Fruit fly (Drosophila melanogaster) whole organism, embryonic: Measurements from ENCODE around the gene CCAP-R.

Experiments used
- ATbp ChIP-seq: fragments of 200-800 bp; sonication (Bioruptor generic); optimal IDR thresholded peaks from 2 replicates; lab custom pipeline; 2017; ENCODE audit warnings: missing biosample characterization, mild to moderate bottlenecking, missing genetic modification characterization, missing genetic modification reagents
- Asciz ChIP-seq: fragments of 200-800 bp; sonication (Bioruptor generic); optimal IDR thresholded peaks from 2 replicates; lab custom pipeline; 2017; ENCODE audit warnings: missing biosample characterization, mild to moderate bottlenecking, missing genetic modification characterization, missing genetic modification reagents
- BEAF-32 ChIP-seq: fragments of 200-800 bp; sonication (Bioruptor generic); optimal IDR thresholded peaks from 3 replicates; lab custom pipeline; 2017; ENCODE audit warnings: missing biosample characterization, missing genetic modification characterization, mild to moderate bottlenecking, moderate library complexity, missing genetic modification reagents
- C15 ChIP-seq: fragments of 200-800 bp; sonication (Bioruptor generic); IDR thresholded peaks from 3 replicates; pipeline ENCODE4 v1.3.6; 2022; ENCODE audit warnings: missing biosample characterization, missing genetic modification characterization
- CG10267 ChIP-seq: fragments of 200-800 bp; sonication (Bioruptor generic); optimal IDR thresholded peaks from 2 replicates; lab custom pipeline; 2018; ENCODE audit warnings: missing biosample characterization, mild to moderate bottlenecking, missing genetic modification characterization, moderate library complexity
- CG10366 ChIP-seq: fragments of 200-800 bp; sonication (Bioruptor generic); IDR thresholded peaks from 2 replicates; pipeline ENCODE4 v1.3.6; 2022; ENCODE audit warnings: missing biosample characterization, missing genetic modification characterization
- CG12236 ChIP-seq: fragments of 200-800 bp; sonication (Bioruptor generic); optimal IDR thresholded peaks from 2 replicates; lab custom pipeline; 2016; ENCODE audit warnings: missing biosample characterization, missing genetic modification characterization
- CG12391 ChIP-seq: fragments of 200-800 bp; sonication (Bioruptor generic); optimal IDR thresholded peaks from 3 replicates; lab custom pipeline; 2018; ENCODE audit warnings: missing biosample characterization, mild to moderate bottlenecking, missing genetic modification characterization, moderate library complexity
- CG12769 ChIP-seq: fragments of 200-800 bp; sonication (Bioruptor generic); optimal IDR thresholded peaks from 2 replicates; lab custom pipeline; 2019; ENCODE audit warnings: missing biosample characterization, mild to moderate bottlenecking, missing genetic modification characterization, moderate library complexity
- CG13775 ChIP-seq: fragments of 200-800 bp; sonication (Bioruptor generic); optimal IDR thresholded peaks from 3 replicates; lab custom pipeline; 2017; ENCODE audit warnings: missing biosample characterization, mild to moderate bottlenecking, missing genetic modification characterization
- CG14710 ChIP-seq: fragments of 200-800 bp; sonication (Bioruptor generic); optimal IDR thresholded peaks from 3 replicates; lab custom pipeline; 2019; ENCODE audit warnings: missing biosample characterization, mild to moderate bottlenecking, missing genetic modification characterization, moderate library complexity
- CG15696 ChIP-seq: fragments of 200-800 bp; sonication (Bioruptor generic); optimal IDR thresholded peaks from 2 replicates; lab custom pipeline; 2019; ENCODE audit warnings: missing biosample characterization, mild to moderate bottlenecking, missing genetic modification characterization, moderate library complexity
- CG17802 ChIP-seq: fragments of 200-800 bp; sonication (Bioruptor generic); optimal IDR thresholded peaks from 2 replicates; lab custom pipeline; 2018; ENCODE audit warnings: missing biosample characterization, mild to moderate bottlenecking, missing genetic modification characterization, moderate library complexity
- CG17912 ChIP-seq: fragments of 200-800 bp; sonication (Bioruptor generic); optimal IDR thresholded peaks from 2 replicates; lab custom pipeline; 2018; ENCODE audit warnings: missing biosample characterization, mild to moderate bottlenecking, missing genetic modification characterization
- CG2202 ChIP-seq: fragments of 200-800 bp; sonication (Bioruptor generic); optimal IDR thresholded peaks from 2 replicates; lab custom pipeline; 2018; ENCODE audit warnings: missing biosample characterization, mild to moderate bottlenecking, missing genetic modification characterization
- CG30431 ChIP-seq: fragments of 200-800 bp; sonication (Bioruptor generic); optimal IDR thresholded peaks from 2 replicates; lab custom pipeline; 2017; ENCODE audit warnings: missing biosample characterization, missing genetic modification characterization
- CG31365 ChIP-seq: fragments of 200-800 bp; sonication (Bioruptor generic); optimal IDR thresholded peaks from 2 replicates; lab custom pipeline; 2018; ENCODE audit warnings: missing biosample characterization, mild to moderate bottlenecking, missing genetic modification characterization
- CG3163 ChIP-seq: fragments of 200-800 bp; sonication (Bioruptor generic); optimal IDR thresholded peaks from 3 replicates; lab custom pipeline; 2016; ENCODE audit warnings: missing biosample characterization, missing genetic modification characterization
- CG32532 ChIP-seq: fragments of 200-800 bp; sonication (Bioruptor generic); IDR thresholded peaks from 2 replicates; pipeline ENCODE4 v1.3.6; 2022; ENCODE audit warnings: missing biosample characterization, missing genetic modification characterization
- CG34422 ChIP-seq: fragments of 200-800 bp; sonication (Bioruptor generic); IDR thresholded peaks from 3 replicates; pipeline ENCODE4 v1.3.6; 2022; ENCODE audit warnings: missing biosample characterization, missing genetic modification characterization
- CG3847 ChIP-seq: fragments of 200-800 bp; sonication (Bioruptor generic); IDR thresholded peaks from 2 replicates; pipeline ENCODE4 v1.3.6; 2022; ENCODE audit warnings: missing biosample characterization, missing genetic modification characterization
- CG4328 ChIP-seq: fragments of 200-800 bp; sonication (Bioruptor generic); optimal IDR thresholded peaks from 3 replicates; lab custom pipeline; 2017; ENCODE audit warnings: missing biosample characterization, missing genetic modification reagents, missing genetic modification characterization
- CG7271 ChIP-seq: fragments of 200-800 bp; sonication (Bioruptor generic); optimal IDR thresholded peaks from 2 replicates; lab custom pipeline; 2018; ENCODE audit warnings: missing biosample characterization, mild to moderate bottlenecking, missing genetic modification characterization, moderate library complexity
- CG8089 ChIP-seq: fragments of 200-800 bp; sonication (Bioruptor generic); optimal IDR thresholded peaks from 3 replicates; lab custom pipeline; 2016; ENCODE audit warnings: missing biosample characterization, missing genetic modification characterization
- CG8388 ChIP-seq: fragments of 200-800 bp; sonication (Bioruptor generic); optimal IDR thresholded peaks from 2 replicates; lab custom pipeline; 2019; ENCODE audit warnings: missing biosample characterization, mild to moderate bottlenecking, missing genetic modification characterization, moderate library complexity
- D19B ChIP-seq: fragments of 200-800 bp; sonication (Bioruptor generic); optimal IDR thresholded peaks from 2 replicates; lab custom pipeline; 2017; ENCODE audit warnings: missing biosample characterization, mild to moderate bottlenecking, missing genetic modification characterization
- Dip3 ChIP-seq: fragments of 200-800 bp; sonication (Bioruptor generic); optimal IDR thresholded peaks from 3 replicates; lab custom pipeline; 2016; ENCODE audit warnings: missing biosample characterization, missing genetic modification characterization
- Dp ChIP-seq: fragments of 200-800 bp; sonication (Bioruptor generic); optimal IDR thresholded peaks from 2 replicates; lab custom pipeline; 2018; ENCODE audit warnings: missing biosample characterization, mild to moderate bottlenecking, missing genetic modification characterization, moderate library complexity
- GATAe ChIP-seq: fragments of 200-800 bp; sonication (Bioruptor generic); conservative IDR thresholded peaks from 2 replicates; pipeline ENCODE4 v1.3.6; 2022; ENCODE audit warnings: missing biosample characterization, missing genetic modification characterization
- Hmr ChIP-seq: fragments of 200-800 bp; sonication (Bioruptor generic); optimal IDR thresholded peaks from 3 replicates; lab custom pipeline; 2017; ENCODE audit warnings: mild to moderate bottlenecking, missing biosample characterization, missing genetic modification reagents, missing genetic modification characterization
- MESR4 ChIP-seq: fragments of 200-800 bp; sonication (Bioruptor generic); optimal IDR thresholded peaks from 2 replicates; lab custom pipeline; 2018; ENCODE audit warnings: missing biosample characterization, mild to moderate bottlenecking, missing genetic modification characterization, moderate library complexity
- Max ChIP-seq: fragments of 200-800 bp; sonication (Bioruptor generic); optimal IDR thresholded peaks from 2 replicates; lab custom pipeline; 2016; ENCODE audit warnings: missing biosample characterization, mild to moderate bottlenecking, missing genetic modification characterization
- Nf-YC ChIP-seq: fragments of 200-800 bp; optimal IDR thresholded peaks from 3 replicates; lab custom pipeline; 2019; ENCODE audit warnings: missing biosample characterization, mild to moderate bottlenecking, missing genetic modification characterization, moderate library complexity
- Spps ChIP-seq: fragments of 200-800 bp; sonication (Bioruptor generic); optimal IDR thresholded peaks from 2 replicates; lab custom pipeline; 2018; ENCODE audit warnings: missing biosample characterization, mild to moderate bottlenecking, missing genetic modification characterization
- Usf ChIP-seq: fragments of 200-800 bp; sonication (Bioruptor generic); optimal IDR thresholded peaks from 2 replicates; lab custom pipeline; 2017; ENCODE audit warnings: missing genotype, missing biosample characterization, missing genetic modification characterization
- Vsx1 ChIP-seq: fragments of 200-800 bp; sonication (Bioruptor generic); optimal IDR thresholded peaks from 2 replicates; lab custom pipeline; 2017; ENCODE audit warnings: missing biosample characterization, mild to moderate bottlenecking, missing genetic modification characterization, missing genetic modification reagents
- ato ChIP-seq: fragments of 200-800 bp; sonication (Bioruptor generic); IDR thresholded peaks from 2 replicates; pipeline ENCODE4 v1.3.6; 2022; ENCODE audit warnings: missing biosample characterization, missing genetic modification characterization; ENCODE audit not compliant: partially characterized antibody
- bbx ChIP-seq: fragments of 200-800 bp; sonication (Bioruptor generic); IDR thresholded peaks from 2 replicates; pipeline ENCODE4 v1.3.6; 2022; ENCODE audit warnings: missing biosample characterization, missing genetic modification characterization; ENCODE audit not compliant: partially characterized antibody
- br ChIP-seq: fragments of >200 bp; optimal IDR thresholded peaks from 2 replicates; lab custom pipeline; 2017
- gfzf ChIP-seq: fragments of 200-800 bp; sonication (Bioruptor generic); optimal IDR thresholded peaks from 2 replicates; lab custom pipeline; 2016; ENCODE audit warnings: missing biosample characterization, mild to moderate bottlenecking, missing genetic modification characterization, moderate library complexity
- gsb-n ChIP-seq: fragments of 200-800 bp; sonication (Bioruptor generic); optimal IDR thresholded peaks from 3 replicates; lab custom pipeline; 2018; ENCODE audit warnings: missing biosample characterization, mild to moderate bottlenecking, missing genetic modification characterization
- jigr1 ChIP-seq: fragments of 200-800 bp; sonication (Bioruptor generic); IDR thresholded peaks from 3 replicates; pipeline ENCODE4 v1.3.6; 2022; ENCODE audit warnings: missing biosample characterization, missing genetic modification characterization
- lab ChIP-seq: fragments of 200-800 bp; sonication (Bioruptor generic); optimal IDR thresholded peaks from 3 replicates; lab custom pipeline; 2017; ENCODE audit warnings: missing biosample characterization, missing genetic modification characterization, mild to moderate bottlenecking, moderate library complexity, missing genetic modification reagents
- lilli ChIP-seq: fragments of 200-800 bp; sonication (Bioruptor generic); optimal IDR thresholded peaks from 3 replicates; lab custom pipeline; 2016; ENCODE audit warnings: missing biosample characterization, missing genetic modification characterization
- lmd ChIP-seq: fragments of 200-800 bp; sonication (Bioruptor generic); IDR thresholded peaks from 2 replicates; pipeline ENCODE4 v1.3.6; 2022; ENCODE audit warnings: missing biosample characterization, missing genetic modification characterization
- nau ChIP-seq: fragments of 200-800 bp; sonication (Bioruptor generic); optimal IDR thresholded peaks from 3 replicates; lab custom pipeline; 2017; ENCODE audit warnings: missing biosample characterization, mild to moderate bottlenecking, missing genetic modification characterization, missing genetic modification reagents
- pfk ChIP-seq: fragments of 200-800 bp; sonication (Bioruptor generic); optimal IDR thresholded peaks from 2 replicates; lab custom pipeline; 2018; ENCODE audit warnings: missing biosample characterization, mild to moderate bottlenecking, missing genetic modification characterization, moderate library complexity
- ro ChIP-seq: fragments of 200-800 bp; sonication (Bioruptor generic); IDR thresholded peaks from 2 replicates; pipeline ENCODE4 v1.3.6; 2022; ENCODE audit warnings: missing biosample characterization, missing genetic modification characterization
- scrt ChIP-seq: fragments of 200-800 bp; sonication (Bioruptor generic); optimal IDR thresholded peaks from 2 replicates; lab custom pipeline; 2018; ENCODE audit warnings: missing biosample characterization, mild to moderate bottlenecking, missing genetic modification characterization, moderate library complexity
- sens-2 ChIP-seq: fragments of 200-800 bp; sonication (Bioruptor generic); IDR thresholded peaks from 2 replicates; pipeline ENCODE4 v1.3.6; 2022; ENCODE audit warnings: missing biosample characterization, missing genetic modification characterization
- sna ChIP-seq: fragments of 200-800 bp; sonication (Bioruptor generic); IDR thresholded peaks from 2 replicates; pipeline ENCODE4 v1.3.6; 2022; ENCODE audit warnings: missing biosample characterization, missing genetic modification characterization; ENCODE audit not compliant: partially characterized antibody

CCAP-R gene

dm6 chr3R:25893272-25893671, 62.8 kb downstream of the CCAP-R start, which contains the start of gene CG5913 (continued):
- TF ChIP-seq CG3163 (GFP tag; lab: Kevin White, UChicago) (no peak), CG14710 (peak; percentile 49), CG8089 (GFP tag; lab: Kevin White, UChicago) (no peak), CG12769 (tag; lab: Kevin White, UChicago) (no peak), D19B (GFP tag; lab: Kevin White, UChicago) (no peak), Nf-YC (no peak), Max (GFP tag; lab: Kevin White, UChicago) (peak; percentile 15), lab (no peak), Asciz (GFP tag; lab: Kevin White, UChicago) (no peak), CG32532 (GFP tag; lab: Robert Waterston, UW) (no peak), CG10366 (no peak), br (lab: Kevin White, UChicago) (no peak), MESR4 (peak; percentile 66), Usf (GFP tag; lab: Kevin White, UChicago) (no peak), CG7271 (no peak), CG30431 (GFP tag; lab: Kevin White, UChicago) (no peak), CG31365 (tag; lab: Kevin White, UChicago) (no peak), ro (GFP tag; lab: Robert Waterston, UW) (no peak), CG15696 (tag; lab: Kevin White, UChicago) (no peak), gfzf (GFP tag; lab: Kevin White, UChicago) (peak; percentile 85), gsb-n (tag; lab: Kevin White, UChicago) (no peak), ato (GFP tag; lab: Robert Waterston, UW) (no peak), CG3847 (GFP tag; lab: Robert Waterston, UW) (peak; percentile 53), CG8388 (no peak), Dp (peak; percentile 57), sna (GFP tag; lab: Robert Waterston, UW) (no peak), sens-2 (GFP tag; lab: Robert Waterston, UW) (no peak), CG17912 (GFP tag; lab: Kevin White, UChicago) (no peak), CG13775 (GFP tag; lab: Kevin White, UChicago) (no peak), CG17802 (tag; lab: Kevin White, UChicago) (no peak), lmd (GFP tag; lab: Robert Waterston, UW) (no peak), CG4328 (no peak), BEAF-32 (GFP tag; lab: Kevin White, UChicago) (peak; percentile 24), Hmr (GFP tag; lab: Kevin White, UChicago) (peak; percentile 45), nau (GFP tag; lab: Kevin White, UChicago) (no peak), Spps (tag; lab: Kevin White, UChicago) (no peak), CG10267 (tag; lab: Kevin White, UChicago) (no peak), GATAe (GFP tag; lab: Robert Waterston, UW) (no peak), bbx (GFP tag; lab: Robert Waterston, UW) (peak; percentile 49; the same call in 1 of the 2 replicates), ATbp (GFP tag; lab: Kevin White, UChicago) (no peak), CG34422 (GFP tag; lab: Robert Waterston, UW) (peak; percentile 21; the same call in 1 of the 3 replicates), lilli (no peak), pfk (no peak), CG12391 (tag; lab: Kevin White, UChicago) (no peak), CG12236 (GFP tag; lab: Kevin White, UChicago) (no peak), CG2202 (tag; lab: Kevin White, UChicago) (no peak), scrt (GFP tag; lab: Kevin White, UChicago) (no peak), Vsx1 (GFP tag; lab: Kevin White, UChicago) (no peak), jigr1 (no peak), Dip3 (no peak), C15 (no peak)
